Worm (Caenorhabditis elegans) whole organism, L4 larva: ENCODE results near the gene dhhc-1.

Source experiments
- D1046.2 ChIP-seq: fragments of 200-800 bp; sonication (Bioruptor generic); IDR thresholded peaks from 2 replicates; pipeline ENCODE4 v1.3.6; 2022; ENCODE audit warnings: missing genetic modification characterization, missing compliant biosample characterization
- Y105C5A.15 ChIP-seq: fragments of 200-800 bp; sonication (Bioruptor generic); IDR thresholded peaks from 2 replicates; pipeline ENCODE4 v1.3.6; 2022; ENCODE audit warnings: missing genetic modification characterization, missing compliant biosample characterization
- ZK337.2 ChIP-seq: fragments of 200-800 bp; sonication (Bioruptor generic); IDR thresholded peaks from 2 replicates; pipeline ENCODE4 v1.3.6; 2022; ENCODE audit warnings: missing genetic modification reagents, missing genetic modification characterization, missing compliant biosample characterization
- aha-1 ChIP-seq: fragments of 150-350 bp; peaks from one replicate; lab custom pipeline; 2014; ENCODE audit warnings: missing biosample characterization, missing genetic modification characterization
- ama-1 ChIP-seq: fragments of 150-350 bp; optimal IDR thresholded peaks from 2 replicates; lab custom pipeline; 2014; ENCODE audit warnings: inconsistent platforms, mixed read lengths
- ceh-44 ChIP-seq: fragments of 200-800 bp; sonication (Bioruptor generic); IDR thresholded peaks from 2 replicates; pipeline ENCODE4 v1.3.6; 2022; ENCODE audit warnings: missing genetic modification reagents, missing genetic modification characterization, missing compliant biosample characterization
- ceh-82 ChIP-seq: sonication (generic microtip); optimal IDR thresholded peaks from 2 replicates; lab custom pipeline; 2017; ENCODE audit warnings: missing biosample characterization, missing genetic modification characterization
- ctbp-1 ChIP-seq: fragments of 200-800 bp; sonication (Bioruptor generic); IDR thresholded peaks from 2 replicates; pipeline ENCODE4 v1.3.6; 2022; ENCODE audit warnings: missing genetic modification reagents, missing genetic modification characterization, missing compliant biosample characterization
- daf-16 ChIP-seq, 3 experiments: sonication (generic microtip); optimal IDR thresholded peaks; 2 replicates each; lab custom pipeline; 2016 to 2017; ENCODE audit warnings: missing genetic modification characterization in 3 of 3, missing genetic modification reagents in 3 of 3, mild to moderate bottlenecking in 2 of 3, missing compliant biosample characterization in 2 of 3, missing biosample characterization in 1 of 3, moderate library complexity in 1 of 3
- dmd-8 ChIP-seq: fragments of 200-800 bp; sonication (Bioruptor generic); IDR thresholded peaks from 2 replicates; pipeline ENCODE4 v1.3.6; 2022; ENCODE audit warnings: missing genetic modification characterization, missing compliant biosample characterization
- dve-1 ChIP-seq: sonication (generic microtip); optimal IDR thresholded peaks from 2 replicates; lab custom pipeline; 2017; ENCODE audit warnings: antibody characterized with exemption, mild to moderate bottlenecking, missing genetic modification characterization, missing compliant biosample characterization; ENCODE audit not compliant: insufficient read depth
- egl-27 ChIP-seq: sonication (generic microtip); optimal IDR thresholded peaks from 3 replicates; lab custom pipeline; 2017; ENCODE audit warnings: missing biosample characterization, missing genetic modification reagents, missing genetic modification characterization
- egl-43 ChIP-seq: fragments of 200-800 bp; sonication (Bioruptor generic); IDR thresholded peaks from 2 replicates; pipeline ENCODE4 v1.3.6; 2022; ENCODE audit warnings: missing genetic modification reagents, missing genetic modification characterization, missing compliant biosample characterization
- fkh-10 ChIP-seq: fragments of 150-350 bp; optimal IDR thresholded peaks from 2 replicates; lab custom pipeline; 2014; ENCODE audit warnings: missing biosample characterization, missing genetic modification reagents, missing genetic modification characterization
- lim-7 ChIP-seq: fragments of 200-800 bp; sonication (Bioruptor generic); IDR thresholded peaks from 2 replicates; pipeline ENCODE4 v1.3.6; 2022; ENCODE audit warnings: missing genetic modification characterization, missing compliant biosample characterization
- lin-38 ChIP-seq: fragments of 200-800 bp; sonication (Bioruptor generic); IDR thresholded peaks from 2 replicates; pipeline ENCODE4 v1.3.6; 2022; ENCODE audit warnings: missing genetic modification reagents, missing genetic modification characterization, missing compliant biosample characterization
- lir-3 ChIP-seq: sonication (generic microtip); optimal IDR thresholded peaks from 2 replicates; lab custom pipeline; 2016; ENCODE audit warnings: mild to moderate bottlenecking, missing genetic modification characterization, missing compliant biosample characterization
- lsy-2 ChIP-seq, 2 experiments: fragments of 150-350 bp in 1 of 2; sonication (generic microtip) in 1 of 2; optimal IDR thresholded peaks; 2 replicates each; lab custom pipeline; 2014 to 2017; ENCODE audit warnings: missing biosample characterization in 2 of 2, missing genetic modification characterization in 2 of 2
- madf-9 ChIP-seq: fragments of 200-800 bp; sonication (Bioruptor generic); conservative IDR thresholded peaks from 2 replicates; pipeline ENCODE4 v1.3.6; 2022; ENCODE audit warnings: missing genetic modification reagents, missing genetic modification characterization, missing compliant biosample characterization
- mdl-1 ChIP-seq, 2 experiments: fragments of 150-350 bp in 1 of 2; sonication (generic microtip) in 1 of 2; optimal IDR thresholded peaks; 2 replicates each; lab custom pipeline; 2014 to 2017; ENCODE audit warnings: missing biosample characterization in 2 of 2, missing genetic modification characterization in 2 of 2
- nhr-10 ChIP-seq: fragments of 150-350 bp; optimal IDR thresholded peaks from 2 replicates; lab custom pipeline; 2014; ENCODE audit warnings: missing biosample characterization, missing genetic modification characterization
- nhr-102 ChIP-seq: sonication (generic microtip); optimal IDR thresholded peaks from 2 replicates; lab custom pipeline; 2016; ENCODE audit warnings: mild to moderate bottlenecking, missing genetic modification characterization, moderate library complexity, missing compliant biosample characterization
- nhr-237 ChIP-seq: sonication (generic microtip); optimal IDR thresholded peaks from 2 replicates; lab custom pipeline; 2017; ENCODE audit warnings: missing biosample characterization, missing genetic modification characterization
- nhr-25 ChIP-seq: sonication (generic microtip); optimal IDR thresholded peaks from 2 replicates; lab custom pipeline; 2017; ENCODE audit warnings: missing genetic modification characterization, mild to moderate bottlenecking, missing compliant biosample characterization, antibody characterized with exemption, moderate library complexity, borderline replicate concordance; ENCODE audit not compliant: insufficient read depth
- nhr-28 ChIP-seq: fragments of 150-350 bp; optimal IDR thresholded peaks from 2 replicates; lab custom pipeline; 2014; ENCODE audit warnings: missing biosample characterization, missing genetic modification characterization
- nhr-41 ChIP-seq: fragments of 200-800 bp; sonication (Bioruptor generic); IDR thresholded peaks from 2 replicates; pipeline ENCODE4 v1.3.6; 2022; ENCODE audit warnings: missing genetic modification reagents, missing genetic modification characterization, missing compliant biosample characterization
- pha-4 ChIP-seq, 2 experiments: fragments of 150-350 bp in 1 of 2; fragments of 200-800 bp in 1 of 2; sonication (Bioruptor generic) in 1 of 2; IDR thresholded peaks in 1 of 2; optimal IDR thresholded peaks in 1 of 2; 2 replicates each; pipeline versions ENCODE4 v1.3.6 to Lab custom; 2014 to 2022; ENCODE audit warnings: missing genetic modification characterization in 2 of 2, missing genetic modification reagents in 2 of 2, missing biosample characterization in 1 of 2, missing compliant biosample characterization in 1 of 2
- pqm-1 ChIP-seq: sonication (generic microtip); optimal IDR thresholded peaks from 2 replicates; lab custom pipeline; 2017; ENCODE audit warnings: missing biosample characterization, missing genetic modification characterization
- set-16 ChIP-seq: fragments of 200-800 bp; sonication (Bioruptor generic); IDR thresholded peaks from 2 replicates; pipeline ENCODE4 v1.3.6; 2022; ENCODE audit warnings: missing genetic modification reagents, missing genetic modification characterization, missing compliant biosample characterization
- snpc-4 ChIP-seq: fragments of 150-350 bp; optimal IDR thresholded peaks from 2 replicates; lab custom pipeline; 2014; ENCODE audit warnings: missing biosample characterization, missing genetic modification characterization
- unc-130 ChIP-seq: sonication (generic microtip); optimal IDR thresholded peaks from 2 replicates; lab custom pipeline; 2016; ENCODE audit warnings: missing genetic modification reagents, missing genetic modification characterization, missing compliant biosample characterization
- unc-39 ChIP-seq: sonication (generic microtip); optimal IDR thresholded peaks from 2 replicates; lab custom pipeline; 2017; ENCODE audit warnings: missing biosample characterization, missing genetic modification characterization
- unc-62 ChIP-seq, 3 experiments: fragments of 150-350 bp in 1 of 3; sonication (generic microtip); optimal IDR thresholded peaks in 2 of 3; peaks in 1 of 3; 1 replicate in 1 of 3; 2 replicates in 2 of 3; lab custom pipeline; 2014 to 2017; ENCODE audit warnings: missing biosample characterization in 3 of 3, missing genetic modification characterization in 3 of 3, missing genetic modification reagents in 3 of 3, missing genotype in 1 of 3
- zfp-2 ChIP-seq: sonication (generic microtip); optimal IDR thresholded peaks from 2 replicates; lab custom pipeline; 2016; ENCODE audit warnings: mild to moderate bottlenecking, missing genetic modification characterization, missing compliant biosample characterization
- zfp-3 ChIP-seq: fragments of 200-800 bp; sonication (Bioruptor generic); conservative IDR thresholded peaks from 2 replicates; pipeline ENCODE4 v1.3.6; 2022; ENCODE audit warnings: missing genetic modification reagents, missing genetic modification characterization, missing compliant biosample characterization
- ztf-11 ChIP-seq: fragments of 150-350 bp; optimal IDR thresholded peaks from 2 replicates; lab custom pipeline; 2014; ENCODE audit warnings: missing biosample characterization, missing genetic modification characterization

dhhc-1 gene

ce11 chrX:15133180-15133579, 33.0 kb upstream of the dhhc-1 start:
- TF ChIP-seq pqm-1 (tag; lab: Kevin White, UChicago) (no peak), unc-130 (GFP tag; lab: Kevin White, UChicago) (no peak), mdl-1 (tag; optimal IDR thresholded peaks at IDR 0.05; lab: Kevin White, UChicago) (no peak), ZK337.2 (GFP tag; lab: Robert Waterston, UW) (no peak), unc-39 (tag; lab: Kevin White, UChicago) (no peak), unc-62 (GFP tag; optimal IDR thresholded peaks at IDR 0.05 in 1 of 2; lab: Kevin White, UChicago) (no peak), unc-62 (tag; optimal IDR thresholded peaks at IDR 0.05; lab: Kevin White, UChicago) (no peak), nhr-10 (tag; lab: Kevin White, UChicago) (no peak), lim-7 (no peak), dve-1 (tag; lab: Kevin White, UChicago) (no peak), set-16 (no peak), ceh-44 (GFP tag; lab: Robert Waterston, UW) (no peak), lsy-2 (tag; optimal IDR thresholded peaks at IDR 0.05; lab: Kevin White, UChicago) (no peak), ztf-11 (tag; lab: Kevin White, UChicago) (no peak)

DNA sequence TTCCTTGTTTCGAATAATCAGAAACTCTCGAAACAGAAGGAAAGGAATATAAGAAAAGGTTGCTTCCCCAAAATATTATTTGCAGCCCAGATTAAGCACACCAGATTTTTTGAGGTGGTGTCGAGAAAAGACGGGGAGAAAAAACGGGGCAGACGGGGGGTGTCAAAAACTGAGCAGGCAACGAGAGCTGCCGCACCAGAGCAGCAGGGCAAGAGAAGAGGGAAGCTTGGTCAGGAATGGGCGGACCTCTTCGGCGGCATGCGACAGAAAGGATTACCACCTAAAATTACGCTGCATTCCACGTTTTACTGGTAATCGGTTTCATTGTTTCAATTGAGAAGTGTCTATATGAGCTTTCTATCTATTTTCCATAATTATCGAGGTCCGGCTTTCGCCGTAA, 31.9 kb upstream of the dhhc-1 start:
- no peak for TF ChIP-seq nhr-25 (tag; lab: Kevin White, UChicago)
- peak; percentile 73 for TF ChIP-seq set-16
- TF ChIP-seq, all 104 proteins: peak for 1

- TF ChIP-seq snpc-4 (tag; lab: Kevin White, UChicago) (no peak), lim-7 (no peak), fkh-10 (GFP tag; lab: Kevin White, UChicago) (peak; percentile 45), ctbp-1 (GFP tag; lab: Robert Waterston, UW) (peak; percentile 46; the same call in 1 of the 2 replicates), nhr-28 (tag; lab: Kevin White, UChicago) (no peak)
These were observed 28.0 kb upstream of the dhhc-1 start for ce11 chrX:15128184-15128583.

DNA sequence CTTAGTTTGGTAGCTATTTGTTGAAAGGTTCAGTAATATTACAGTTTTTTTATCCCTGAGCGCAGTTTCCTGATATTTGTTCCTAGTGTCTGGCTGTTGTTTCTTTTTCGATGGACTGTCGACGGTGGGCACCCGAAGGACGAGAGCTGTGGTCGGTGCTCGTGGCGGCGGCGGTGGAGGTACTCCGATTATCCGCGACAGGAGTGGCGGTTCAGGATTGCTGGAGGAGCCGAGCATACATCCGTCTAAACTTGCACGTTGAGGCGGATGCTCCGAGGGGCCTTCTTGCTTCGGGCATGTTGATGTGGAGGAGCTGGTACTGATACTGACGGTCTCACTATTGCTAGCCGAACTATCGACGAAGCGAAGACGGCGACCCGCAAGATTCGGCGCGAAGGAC, 27.1 kb upstream of the dhhc-1 start:
- TF ChIP-seq aha-1 (peak; percentile 80), madf-9 (GFP tag; lab: Robert Waterston, UW) (no peak), egl-43 (0 out of 2 replicates have a peak, but pooled peaks have one; percentile 43), set-16 (peak; percentile 86)

DNA sequence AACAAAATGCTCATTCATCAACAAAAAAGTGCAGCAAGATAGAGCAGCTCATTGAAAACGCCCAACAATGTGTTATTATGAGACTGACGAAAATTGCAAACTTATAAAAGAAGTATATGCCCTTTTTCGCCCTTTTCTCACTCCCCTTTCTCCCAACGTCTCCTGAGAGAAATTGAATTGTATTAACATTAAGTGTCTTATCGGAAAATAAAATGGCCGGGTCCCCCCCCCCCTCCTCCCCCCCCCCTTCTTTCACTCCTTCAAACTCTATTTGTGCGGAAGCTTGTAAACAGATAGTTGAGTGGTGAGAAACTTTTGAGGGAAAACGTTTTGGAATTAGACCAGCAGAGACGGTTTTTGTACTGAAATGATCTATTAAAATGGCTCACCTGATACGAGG, 26.5 kb upstream of the dhhc-1 start:
- TF ChIP-seq ZK337.2 (GFP tag; lab: Robert Waterston, UW) (no peak), Y105C5A.15 (GFP tag; lab: Robert Waterston, UW) (no peak), nhr-41 (no peak), pha-4 (GFP tag; IDR thresholded peaks at IDR 0.05; lab: Robert Waterston, UW) (no peak), pha-4 (tag; optimal IDR thresholded peaks at IDR 0.05; lab: Kevin White, UChicago) (no peak), unc-130 (GFP tag; lab: Kevin White, UChicago) (no peak), ceh-82 (no peak), fkh-10 (GFP tag; lab: Kevin White, UChicago) (no peak), dmd-8 (GFP tag; lab: Robert Waterston, UW) (no peak), ama-1 (no peak), set-16 (no peak), lir-3 (tag; lab: Kevin White, UChicago) (no peak), nhr-237 (tag; lab: Kevin White, UChicago) (no peak), daf-16 (GFP tag; optimal IDR thresholded peaks at IDR 0.05; lab: Kevin White, UChicago) (no peak), daf-16 (tag; optimal IDR thresholded peaks at IDR 0.05; lab: Kevin White, UChicago) (no peak), egl-27 (tag; lab: Kevin White, UChicago) (no peak), D1046.2 (GFP tag; lab: Robert Waterston, UW) (no peak), zfp-3 (GFP tag; lab: Robert Waterston, UW) (no peak), lin-38 (GFP tag; lab: Robert Waterston, UW) (no peak), zfp-2 (no peak), nhr-102 (no peak)
